Worm (Caenorhabditis elegans) whole organism, early embryonic: ENCODE results near the gene acr-14.

Source experiments
- B0310.2 ChIP-seq: sonication (generic microtip); optimal IDR thresholded peaks from 2 replicates; lab custom pipeline; 2016; ENCODE audit warnings: mild to moderate bottlenecking, missing genetic modification characterization, missing compliant biosample characterization
- F13C5.2 ChIP-seq: sonication (generic microtip); optimal IDR thresholded peaks from 2 replicates; lab custom pipeline; 2017; ENCODE audit warnings: mild to moderate bottlenecking, missing genetic modification characterization, inconsistent platforms, missing compliant biosample characterization
- aly-1 ChIP-seq: sonication (generic microtip); optimal IDR thresholded peaks from 2 replicates; lab custom pipeline; 2016; ENCODE audit warnings: missing genetic modification characterization, missing compliant biosample characterization
- ama-1 ChIP-seq: fragments of 150-350 bp; optimal IDR thresholded peaks from 2 replicates; lab custom pipeline; 2014
- ceh-13 ChIP-seq: fragments of 200-800 bp; sonication (Bioruptor generic); optimal IDR thresholded peaks from 2 replicates; lab custom pipeline; 2018; ENCODE audit warnings: mild to moderate bottlenecking, missing genetic modification characterization, missing compliant biosample characterization
- ceh-36 ChIP-seq: sonication (generic microtip); optimal IDR thresholded peaks from 2 replicates; lab custom pipeline; 2016; ENCODE audit warnings: missing genetic modification characterization, inconsistent platforms, missing compliant biosample characterization
- ets-7 ChIP-seq: sonication (generic microtip); optimal IDR thresholded peaks from 2 replicates; lab custom pipeline; 2016; ENCODE audit warnings: missing genotype, missing genetic modification characterization, missing compliant biosample characterization
- flt-1 ChIP-seq: fragments of 200-800 bp; sonication (Bioruptor generic); IDR thresholded peaks from 2 replicates; pipeline ENCODE4 v1.3.6; 2022; ENCODE audit warnings: missing genetic modification characterization, missing compliant biosample characterization
- hmbx-1 ChIP-seq: sonication (generic microtip); optimal IDR thresholded peaks from 2 replicates; lab custom pipeline; 2016; ENCODE audit warnings: mild to moderate bottlenecking, missing genetic modification characterization, missing compliant biosample characterization
- hmg-4 ChIP-seq: fragments of 200-800 bp; sonication (Bioruptor generic); optimal IDR thresholded peaks from 2 replicates; lab custom pipeline; 2018; ENCODE audit warnings: mild to moderate bottlenecking, missing genetic modification characterization, missing compliant biosample characterization
- hnd-1 ChIP-seq: sonication (generic microtip); optimal IDR thresholded peaks from 2 replicates; lab custom pipeline; 2016; ENCODE audit warnings: missing genetic modification characterization, missing compliant biosample characterization
- pes-1 ChIP-seq: fragments of 200-800 bp; sonication (Bioruptor generic); IDR thresholded peaks from 2 replicates; pipeline ENCODE4 v1.3.6; 2022; ENCODE audit warnings: missing genetic modification reagents, missing genetic modification characterization, missing compliant biosample characterization
- scrt-1 ChIP-seq: fragments of 200-800 bp; sonication (Bioruptor generic); IDR thresholded peaks from 2 replicates; pipeline ENCODE4 v1.3.6; 2022; ENCODE audit warnings: missing genetic modification characterization, missing compliant biosample characterization
- sea-1 ChIP-seq: fragments of 200-800 bp; sonication (Bioruptor generic); conservative IDR thresholded peaks from 2 replicates; pipeline ENCODE4 v1.3.6; 2022; ENCODE audit warnings: missing genetic modification characterization, missing compliant biosample characterization
- tbx-11 ChIP-seq: fragments of 200-800 bp; sonication (Bioruptor generic); IDR thresholded peaks from 2 replicates; pipeline ENCODE4 v1.3.6; 2022; ENCODE audit warnings: missing genetic modification characterization, missing compliant biosample characterization
- tbx-37 ChIP-seq: fragments of 200-800 bp; sonication (Bioruptor generic); conservative IDR thresholded peaks from 2 replicates; pipeline ENCODE4 v1.3.6; 2022; ENCODE audit warnings: missing genetic modification reagents, missing genetic modification characterization, missing compliant biosample characterization
- tra-4 ChIP-seq: sonication (generic microtip); optimal IDR thresholded peaks from 2 replicates; lab custom pipeline; 2017; ENCODE audit warnings: missing genetic modification characterization, missing compliant biosample characterization

The acr-14 gene

ce11 chrII:8205612-8206011 is 28.6 kb upstream of the acr-14 start:
- no peak for TF ChIP-seq aly-1 (tag; lab: Kevin White, UChicago)
- TF ChIP-seq ama-1 (lab: Kevin White, UChicago) = no peak
- TF ChIP-seq flt-1 (GFP tag; lab: Robert Waterston, UW) = no peak
- TF ChIP-seq scrt-1 = no peak
- TF ChIP-seq sea-1 (GFP tag; lab: Robert Waterston, UW) = no peak
- no peak for TF ChIP-seq tbx-11 (GFP tag; lab: Robert Waterston, UW)
- TF ChIP-seq hmbx-1 (tag; lab: Kevin White, UChicago) = no peak
- no peak for TF ChIP-seq F13C5.2 (tag; lab: Kevin White, UChicago)
- TF ChIP-seq tbx-37 (GFP tag; lab: Robert Waterston, UW) = no peak
- TF ChIP-seq tra-4 (tag; lab: Kevin White, UChicago) = no peak
- TF ChIP-seq ceh-36 = no peak
- no peak for TF ChIP-seq ceh-13 (GFP tag; lab: Kevin White, UChicago)
- no peak for TF ChIP-seq pes-1 (GFP tag; lab: Robert Waterston, UW)
- no peak for TF ChIP-seq B0310.2 (tag; lab: Kevin White, UChicago)
- TF ChIP-seq hnd-1 = no peak
- no peak for TF ChIP-seq ets-7 (tag; lab: Kevin White, UChicago)

- TF ChIP-seq aly-1 (tag; lab: Kevin White, UChicago) (no peak), hnd-1 (no peak), scrt-1 (no peak), tbx-11 (GFP tag; lab: Robert Waterston, UW) (no peak), pes-1 (GFP tag; lab: Robert Waterston, UW) (no peak), flt-1 (GFP tag; lab: Robert Waterston, UW) (no peak), tbx-37 (GFP tag; lab: Robert Waterston, UW) (no peak), ceh-13 (GFP tag; lab: Kevin White, UChicago) (no peak), hmg-4 (no peak), ceh-36 (no peak), F13C5.2 (tag; lab: Kevin White, UChicago) (no peak)
These were observed 27.0 kb upstream of the acr-14 start, which contains the start of gene col-76 for ce11 chrII:8204039-8204438. col-76 (plus strand) TSS chrII:8204339.

ce11 chrII:8199803-8200202 is 22.8 kb upstream of the acr-14 start:
- TF ChIP-seq sea-1 (GFP tag; lab: Robert Waterston, UW) = no peak
- no peak for TF ChIP-seq hnd-1
- TF ChIP-seq B0310.2 (tag; lab: Kevin White, UChicago) = no peak
- TF ChIP-seq F13C5.2 (tag; lab: Kevin White, UChicago) = no peak
- no peak for TF ChIP-seq tbx-37 (GFP tag; lab: Robert Waterston, UW)
- TF ChIP-seq pes-1 (GFP tag; lab: Robert Waterston, UW) = no peak
- no peak for TF ChIP-seq ceh-13 (GFP tag; lab: Kevin White, UChicago)
- TF ChIP-seq tra-4 (tag; lab: Kevin White, UChicago) = no peak
- no peak for TF ChIP-seq tbx-11 (GFP tag; lab: Robert Waterston, UW)
- no peak for TF ChIP-seq hmbx-1 (tag; lab: Kevin White, UChicago)
- no peak for TF ChIP-seq flt-1 (GFP tag; lab: Robert Waterston, UW)
- TF ChIP-seq aly-1 (tag; lab: Kevin White, UChicago) = no peak
- TF ChIP-seq ceh-36 = no peak
- TF ChIP-seq ama-1 (lab: Kevin White, UChicago) = no peak
- no peak for TF ChIP-seq hmg-4

- no peak for TF ChIP-seq F13C5.2 (tag; lab: Kevin White, UChicago)
- TF ChIP-seq hmg-4 = no peak
- no peak for TF ChIP-seq hmbx-1 (tag; lab: Kevin White, UChicago)
- no peak for TF ChIP-seq B0310.2 (tag; lab: Kevin White, UChicago)
These were observed 21.5 kb upstream of the acr-14 start, which contains the start of gene qua-1 for ce11 chrII:8198503-8198902. qua-1 (plus strand) TSS chrII:8198803.

ce11 chrII:8193922-8194321 is 16.9 kb upstream of the acr-14 start:
- no peak for TF ChIP-seq tra-4 (tag; lab: Kevin White, UChicago)
- TF ChIP-seq aly-1 (tag; lab: Kevin White, UChicago) = no peak
- no peak for TF ChIP-seq F13C5.2 (tag; lab: Kevin White, UChicago)
- TF ChIP-seq ceh-36 = no peak
- TF ChIP-seq hnd-1 = no peak
- no peak for TF ChIP-seq ama-1 (lab: Kevin White, UChicago)

ce11 chrII:8193126-8193525 is 16.1 kb upstream of the acr-14 start, which contains the start of gene T05C12.9:
T05C12.9 (minus strand) TSS chrII:8193226.
- TF ChIP-seq hmbx-1 (tag; lab: Kevin White, UChicago) = no peak
- TF ChIP-seq flt-1 (GFP tag; lab: Robert Waterston, UW) = no peak
- no peak for TF ChIP-seq pes-1 (GFP tag; lab: Robert Waterston, UW)

- TF ChIP-seq ama-1 (lab: Kevin White, UChicago) (no peak), hmbx-1 (tag; lab: Kevin White, UChicago) (no peak), tra-4 (tag; lab: Kevin White, UChicago) (no peak), tbx-11 (GFP tag; lab: Robert Waterston, UW) (no peak), B0310.2 (tag; lab: Kevin White, UChicago) (no peak)
These were observed 13.5 kb upstream of the acr-14 start, which contains the start of gene T05C12.8 for ce11 chrII:8190455-8190854. T05C12.8 (minus strand) TSS chrII:8190555.

ce11 chrII:8187516-8187915 is 10.5 kb upstream of the acr-14 start:
- TF ChIP-seq ceh-36 (no peak), aly-1 (tag; lab: Kevin White, UChicago) (no peak), tra-4 (tag; lab: Kevin White, UChicago) (no peak), scrt-1 (no peak), hmbx-1 (tag; lab: Kevin White, UChicago) (no peak), ets-7 (tag; lab: Kevin White, UChicago) (no peak), hnd-1 (no peak), tbx-11 (GFP tag; lab: Robert Waterston, UW) (no peak), F13C5.2 (tag; lab: Kevin White, UChicago) (no peak), hmg-4 (no peak), tbx-37 (GFP tag; lab: Robert Waterston, UW) (no peak), B0310.2 (tag; lab: Kevin White, UChicago) (no peak), flt-1 (GFP tag; lab: Robert Waterston, UW) (no peak), ama-1 (lab: Kevin White, UChicago) (no peak), pes-1 (GFP tag; lab: Robert Waterston, UW) (no peak), ceh-13 (GFP tag; lab: Kevin White, UChicago) (no peak), sea-1 (GFP tag; lab: Robert Waterston, UW) (no peak)
